Fruit fly (Drosophila melanogaster): Measurements from ENCODE around the gene Or67c.

Gene Or67c

dm6 chr3L:10271609-10272174 lies 27.2 kb upstream of the Or67c start:
- TF ChIP-seq esg (GFP tag; conservative IDR thresholded peaks at IDR 0.05): no peak
- TF ChIP-seq ci (GFP tag; IDR thresholded peaks at IDR 0.05): peak; percentile 62; the same call in 2 of the 3 replicates
- TF ChIP-seq CG17359 (tag; optimal IDR thresholded peaks at IDR 0.05): no peak
- no peak for TF ChIP-seq NFAT (GFP tag; IDR thresholded peaks at IDR 0.05)
- no peak for TF ChIP-seq CG33557 (GFP tag; optimal IDR thresholded peaks at IDR 0.05)
- TF ChIP-seq Doc2 (GFP tag; IDR thresholded peaks at IDR 0.05): no peak
- TF ChIP-seq CG10147 (GFP tag; optimal IDR thresholded peaks at IDR 0.05): no peak
- no peak for TF ChIP-seq Spps (tag; optimal IDR thresholded peaks at IDR 0.05)
- TF ChIP-seq tap (tag; optimal IDR thresholded peaks at IDR 0.05): no peak
- TF ChIP-seq CG2129 (GFP tag; IDR thresholded peaks at IDR 0.05; ENCODE audit: partially characterized antibody): no peak
- TF ChIP-seq Six4 (GFP tag; optimal IDR thresholded peaks at IDR 0.05): no peak
- no peak for TF ChIP-seq emc (GFP tag; optimal IDR thresholded peaks at IDR 0.05)
- TF ChIP-seq tna (GFP tag; IDR thresholded peaks at IDR 0.05; ENCODE audit: partially characterized antibody): no peak
- TF ChIP-seq otp (GFP tag; IDR thresholded peaks at IDR 0.05): no peak
- TF ChIP-seq CG7987 (GFP tag; optimal IDR thresholded peaks at IDR 0.05): no peak
- TF ChIP-seq psq (GFP tag; optimal IDR thresholded peaks at IDR 0.05): no peak
- no peak for TF ChIP-seq CG6683 (GFP tag; optimal IDR thresholded peaks at IDR 0.05)
- no peak for TF ChIP-seq dm (GFP tag; optimal IDR thresholded peaks at IDR 0.05)
- no peak for TF ChIP-seq ac (GFP tag; optimal IDR thresholded peaks at IDR 0.05)
- TF ChIP-seq tio (GFP tag; optimal IDR thresholded peaks at IDR 0.05): no peak
- TF ChIP-seq MTF-1 (GFP tag; optimal IDR thresholded peaks at IDR 0.05; ENCODE audit: borderline replicate concordance): no peak
- no peak for TF ChIP-seq Ptx1 (GFP tag; IDR thresholded peaks at IDR 0.05)
- peak; percentile 83 for TF ChIP-seq seq (GFP tag; IDR thresholded peaks at IDR 0.05)
- no peak for TF ChIP-seq fd3F (GFP tag; optimal IDR thresholded peaks at IDR 0.05)
- no peak for TF ChIP-seq CG13123 (GFP tag; optimal IDR thresholded peaks at IDR 0.05)
- no peak for TF ChIP-seq CG2875 (GFP tag; optimal IDR thresholded peaks at IDR 0.05)
- no peak for TF ChIP-seq Pdp1 (GFP tag; optimal IDR thresholded peaks at IDR 0.05)
- TF ChIP-seq pita (GFP tag; optimal IDR thresholded peaks at IDR 0.05): no peak
- TF ChIP-seq Poxn (GFP tag; IDR thresholded peaks at IDR 0.05): no peak
- no peak for TF ChIP-seq mld (GFP tag; IDR thresholded peaks at IDR 0.05; ENCODE audit: partially characterized antibody)
- TF ChIP-seq hb (GFP tag; IDR thresholded peaks at IDR 0.05; ENCODE audit: partially characterized antibody): no peak
- no peak for TF ChIP-seq da (GFP tag; optimal IDR thresholded peaks at IDR 0.05)
- TF ChIP-seq CG10431 (GFP tag; optimal IDR thresholded peaks at IDR 0.05): peak; percentile 15
- TF ChIP-seq CG11696 (GFP tag; IDR thresholded peaks at IDR 0.05): no peak
- TF ChIP-seq Scr (GFP tag; IDR thresholded peaks at IDR 0.05; ENCODE audit: partially characterized antibody): no peak
- no peak for TF ChIP-seq CG18599 (GFP tag; optimal IDR thresholded peaks at IDR 0.05)
- TF ChIP-seq Atf6 (GFP tag; IDR thresholded peaks at IDR 0.05): no peak
- no peak for TF ChIP-seq CG10267 (tag; optimal IDR thresholded peaks at IDR 0.05)
- TF ChIP-seq NC2β (GFP tag; optimal IDR thresholded peaks at IDR 0.05): no peak
- no peak for TF ChIP-seq MESR4 (GFP tag; optimal IDR thresholded peaks at IDR 0.05)
- TF ChIP-seq CG12769 (tag; optimal IDR thresholded peaks at IDR 0.05): no peak
- TF ChIP-seq CG5953 (GFP tag; IDR thresholded peaks at IDR 0.05): 0 out of 2 replicates have a peak, but pooled peaks have one; percentile 22
- TF ChIP-seq B-H2 (GFP tag; optimal IDR thresholded peaks at IDR 0.05): no peak
- TF ChIP-seq CG7928 (GFP tag; optimal IDR thresholded peaks at IDR 0.05): no peak
- TF ChIP-seq disco-r (GFP tag; optimal IDR thresholded peaks at IDR 0.05): no peak
- no peak for TF ChIP-seq tup (GFP tag; optimal IDR thresholded peaks at IDR 0.05)
- TF ChIP-seq Atf-2 (GFP tag; optimal IDR thresholded peaks at IDR 0.05): no peak
- peak; percentile 6 for TF ChIP-seq Oli (tag; optimal IDR thresholded peaks at IDR 0.05)
- TF ChIP-seq tin (GFP tag; optimal IDR thresholded peaks at IDR 0.05): no peak
- no peak for TF ChIP-seq CG4328 (GFP tag; optimal IDR thresholded peaks at IDR 0.05)
